Worm (Caenorhabditis elegans) whole organism, L4 larva: ENCODE measurements around the gene srw-38.

Experiments used
- unc-62 ChIP-seq, 3 experiments: fragments of 150-350 bp in 1 of 3; sonication (generic microtip); optimal IDR thresholded peaks in 2 of 3; peaks in 1 of 3; 1 replicate in 1 of 3; 2 replicates in 2 of 3; lab custom pipeline; 2014 to 2017; ENCODE audit warnings: missing biosample characterization in 3 of 3, missing genetic modification characterization in 3 of 3, missing genetic modification reagents in 3 of 3, missing genotype in 1 of 3
- ztf-7 ChIP-seq: fragments of 150-350 bp; optimal IDR thresholded peaks from 2 replicates; lab custom pipeline; 2014; ENCODE audit warnings: missing biosample characterization, missing genetic modification characterization

- TF ChIP-seq unc-62 (GFP tag; optimal IDR thresholded peaks at IDR 0.05 in 1 of 2; lab: Kevin White, UChicago): no peak
- TF ChIP-seq unc-62 (tag; optimal IDR thresholded peaks at IDR 0.05; lab: Kevin White, UChicago): no peak
- no peak for TF ChIP-seq ztf-7 (tag; lab: Kevin White, UChicago)
These were observed 30.7 kb upstream of the srw-38 start for ce11 chrV:19805548-19805947.
